Worm (Caenorhabditis elegans) whole organism, L4/young adult: ENCODE measurements around the gene him-6.

ENCODE experiments used
- W03F9.2 ChIP-seq: fragments of 150-350 bp; optimal IDR thresholded peaks from 2 replicates; lab custom pipeline; 2014; ENCODE audit warnings: missing biosample characterization, missing genetic modification characterization
- him-1 ChIP-seq: sonication (generic microtip); optimal IDR thresholded peaks from 2 replicates; lab custom pipeline; 2016; ENCODE audit warnings: missing genotype, missing genetic modification reagents, missing genetic modification characterization, missing compliant biosample characterization

DNA sequence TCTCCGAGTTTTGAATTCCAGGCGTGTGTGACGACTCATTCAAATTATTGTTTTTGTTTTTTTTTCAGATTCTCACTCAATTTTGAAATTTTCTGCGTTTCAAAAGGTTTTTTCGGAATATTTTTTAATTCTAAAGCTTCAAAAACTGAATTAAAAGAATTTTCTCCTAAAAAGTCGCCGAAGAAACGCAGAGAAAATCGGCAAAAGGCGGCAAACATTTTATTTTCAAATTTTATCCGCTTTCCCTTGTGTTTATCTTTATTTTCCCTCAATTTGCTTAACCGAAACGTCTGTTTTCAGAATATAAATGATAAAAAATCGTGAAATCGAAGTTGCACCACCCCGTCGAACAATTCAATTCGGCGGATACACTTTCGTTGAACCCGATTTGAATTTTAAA lies at the start of gene him-6:
- TF ChIP-seq W03F9.2 (tag; lab: Kevin White, UChicago) (no peak), him-1 (no peak)
